Worm (Caenorhabditis elegans) whole organism, L4/young adult: ENCODE data around the gene EGAP2.2.

Experiments used
- W03F9.2 ChIP-seq: fragments of 150-350 bp; optimal IDR thresholded peaks from 2 replicates; lab custom pipeline; 2014; ENCODE audit warnings: missing biosample characterization, missing genetic modification characterization
- dao-5 ChIP-seq: sonication (generic microtip); optimal IDR thresholded peaks from 2 replicates; lab custom pipeline; 2016; ENCODE audit warnings: missing genotype, missing genetic modification characterization, moderate library complexity, missing compliant biosample characterization
- him-1 ChIP-seq: sonication (generic microtip); optimal IDR thresholded peaks from 2 replicates; lab custom pipeline; 2016; ENCODE audit warnings: missing genotype, missing genetic modification reagents, missing genetic modification characterization, missing compliant biosample characterization

DNA sequence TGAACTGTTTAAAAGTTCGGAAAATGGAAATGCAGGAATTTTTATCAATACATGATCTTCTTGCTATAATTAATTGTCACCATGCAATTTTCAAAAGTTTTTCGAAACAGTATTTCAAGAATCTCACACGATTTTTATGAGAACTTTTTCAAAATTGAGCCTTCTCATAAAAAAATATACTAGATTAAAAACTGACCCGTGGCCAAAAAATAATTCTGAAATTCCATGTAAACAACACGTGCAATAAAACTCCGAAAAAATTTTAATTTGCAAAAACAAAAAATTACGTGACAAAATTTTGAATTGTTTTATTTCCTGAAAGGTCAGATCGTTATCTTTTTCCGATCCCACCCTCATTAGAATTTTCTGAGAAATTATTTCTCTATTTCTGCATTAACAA lies 34.2 kb upstream of the EGAP2.2 start, which contains the start of gene C34F11.5:
- TF ChIP-seq him-1 (tag; lab: Kevin White, UChicago) (no peak), W03F9.2 (tag; lab: Kevin White, UChicago) (no peak), dao-5 (tag; lab: Kevin White, UChicago) (no peak)
